Fruit fly (Drosophila melanogaster) whole organism: Measurements from ENCODE around the gene Ms.

Experiments
- CG8478 ChIP-seq: fragments of >200 bp; optimal IDR thresholded peaks from 2 replicates; lab custom pipeline; 2018; ENCODE audit warnings: inconsistent platforms
- Dll ChIP-seq: fragments of >200 bp; optimal IDR thresholded peaks from 2 replicates; lab custom pipeline; 2017
- EcR ChIP-seq, 2 experiments: fragments of >200 bp; optimal IDR thresholded peaks; 2 replicates each; lab custom pipeline; 2017; ENCODE audit warnings: missing biosample characterization in 2 of 2, missing genetic modification characterization in 2 of 2, missing genetic modification reagents in 2 of 2
- pan ChIP-seq: fragments of >200 bp; optimal IDR thresholded peaks from 2 replicates; lab custom pipeline; 2017
- psq ChIP-seq: fragments of >200 bp; optimal IDR thresholded peaks from 2 replicates; lab custom pipeline; 2017
- usp ChIP-seq: fragments of >200 bp; optimal IDR thresholded peaks from 2 replicates; lab custom pipeline; 2017; ENCODE audit warnings: missing biosample characterization, missing genetic modification characterization, mixed read lengths

Ms gene

dm6 chr3R:24341251-24341650 lies at the start of gene Ms:
Ms (plus strand) TSS chr3R:24341551.
- no peak for TF ChIP-seq psq (lab: Kevin White, UChicago)
- no peak for TF ChIP-seq Dll (lab: Kevin White, UChicago)
- no peak for TF ChIP-seq pan (lab: Kevin White, UChicago)
- TF ChIP-seq CG8478 (lab: Kevin White, UChicago) = no peak
- no peak for TF ChIP-seq usp
- no peak for TF ChIP-seq EcR (GFP tag; optimal IDR thresholded peaks at IDR 0.05; lab: Kevin White, UChicago)

DNA sequence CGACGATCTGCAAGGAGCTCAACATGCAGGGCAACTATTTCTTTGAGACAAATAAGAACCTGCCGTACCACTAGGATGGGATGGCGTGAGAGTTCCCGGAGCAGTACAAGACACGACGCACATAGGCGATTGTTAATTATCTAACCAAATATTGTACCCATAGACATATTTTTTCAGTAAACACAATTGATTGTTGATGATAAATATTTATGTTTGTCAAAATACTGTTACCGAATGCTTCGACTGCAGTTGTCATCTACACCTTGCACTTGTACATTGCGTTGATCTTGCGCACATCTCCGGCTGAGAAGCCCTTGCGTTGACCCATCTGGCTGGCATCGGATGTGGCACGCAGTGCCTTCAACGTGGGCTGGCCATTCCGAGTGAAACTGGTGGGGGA lies 48.2 kb upstream of the Ms start:
- TF ChIP-seq Dll (lab: Kevin White, UChicago) (no peak), pan (lab: Kevin White, UChicago) (no peak), EcR (GFP tag; optimal IDR thresholded peaks at IDR 0.05; lab: Kevin White, UChicago) (no peak), CG8478 (lab: Kevin White, UChicago) (no peak), usp (no peak), psq (lab: Kevin White, UChicago) (no peak)

DNA sequence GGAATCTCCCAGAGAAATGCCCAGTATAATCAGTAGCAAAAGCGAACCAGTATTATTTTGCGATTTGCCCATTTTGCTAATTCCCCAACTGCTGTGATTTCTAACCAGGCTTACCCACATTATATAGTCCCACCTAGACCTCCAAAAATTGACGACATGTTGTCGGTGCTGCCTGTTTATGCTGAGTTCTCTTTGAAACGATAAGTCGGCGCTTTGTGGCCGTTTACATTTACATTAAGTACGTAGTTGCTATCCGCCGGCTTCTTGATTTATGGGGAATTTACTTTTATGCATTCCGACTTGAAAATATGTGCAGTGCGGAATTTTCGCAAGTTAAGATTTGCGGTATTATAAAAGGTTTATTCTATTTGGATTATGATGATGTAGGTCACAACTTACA lies 47.1 kb upstream of the Ms start, which contains the start of gene CG5715:
Gene CG5715, minus strand, starts transcription at position 101 of the 400 bp plus-strand sequence.
- TF ChIP-seq EcR (GFP tag; optimal IDR thresholded peaks at IDR 0.05; lab: Kevin White, UChicago) (no peak), CG8478 (lab: Kevin White, UChicago) (no peak), psq (lab: Kevin White, UChicago) (no peak)

DNA sequence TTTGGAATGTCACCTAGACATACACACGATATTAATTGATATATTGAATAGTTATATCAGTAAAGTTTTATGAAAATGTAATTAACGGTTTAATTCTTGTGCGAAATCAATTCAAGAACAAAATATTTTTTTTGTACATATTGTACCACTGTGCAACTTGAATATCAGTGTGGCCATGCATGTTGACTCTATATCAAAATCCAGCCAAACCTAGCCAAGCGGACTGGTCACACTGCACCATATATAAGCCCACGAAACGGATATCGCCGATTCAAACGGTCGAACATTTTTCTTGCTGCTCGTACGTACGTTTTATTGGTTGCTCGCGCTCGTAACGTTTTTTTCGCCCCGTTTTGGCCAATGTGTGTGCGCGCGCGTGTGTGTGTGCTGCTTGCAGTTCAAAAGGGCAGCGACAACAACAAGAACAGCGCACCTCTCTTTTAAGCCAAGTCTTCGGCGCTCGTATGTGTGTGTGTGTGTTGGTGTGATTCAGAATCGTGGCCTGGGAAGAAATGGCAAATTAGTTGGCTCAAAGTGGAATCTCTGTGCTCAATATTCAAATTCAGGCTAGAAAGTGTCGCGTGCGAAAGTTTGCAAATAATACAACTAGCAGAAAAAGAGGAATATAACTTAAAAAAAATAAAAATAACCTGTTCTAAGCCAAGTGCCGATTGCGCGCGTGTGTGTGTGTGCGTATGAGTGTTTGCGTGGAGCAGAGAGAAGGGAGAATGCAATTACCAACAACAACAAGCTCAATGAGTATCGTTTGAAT lies 46.4 kb upstream of the Ms start, which contains the start of gene crb:
Gene crb, plus strand, starts transcription at position 295 of the 772 bp plus-strand sequence.
- TF ChIP-seq CG8478 (lab: Kevin White, UChicago) (no peak), pan (lab: Kevin White, UChicago) (no peak), EcR (GFP tag; optimal IDR thresholded peaks at IDR 0.05; lab: Kevin White, UChicago) (no peak), usp (no peak), psq (lab: Kevin White, UChicago) (no peak), Dll (lab: Kevin White, UChicago) (no peak)

DNA sequence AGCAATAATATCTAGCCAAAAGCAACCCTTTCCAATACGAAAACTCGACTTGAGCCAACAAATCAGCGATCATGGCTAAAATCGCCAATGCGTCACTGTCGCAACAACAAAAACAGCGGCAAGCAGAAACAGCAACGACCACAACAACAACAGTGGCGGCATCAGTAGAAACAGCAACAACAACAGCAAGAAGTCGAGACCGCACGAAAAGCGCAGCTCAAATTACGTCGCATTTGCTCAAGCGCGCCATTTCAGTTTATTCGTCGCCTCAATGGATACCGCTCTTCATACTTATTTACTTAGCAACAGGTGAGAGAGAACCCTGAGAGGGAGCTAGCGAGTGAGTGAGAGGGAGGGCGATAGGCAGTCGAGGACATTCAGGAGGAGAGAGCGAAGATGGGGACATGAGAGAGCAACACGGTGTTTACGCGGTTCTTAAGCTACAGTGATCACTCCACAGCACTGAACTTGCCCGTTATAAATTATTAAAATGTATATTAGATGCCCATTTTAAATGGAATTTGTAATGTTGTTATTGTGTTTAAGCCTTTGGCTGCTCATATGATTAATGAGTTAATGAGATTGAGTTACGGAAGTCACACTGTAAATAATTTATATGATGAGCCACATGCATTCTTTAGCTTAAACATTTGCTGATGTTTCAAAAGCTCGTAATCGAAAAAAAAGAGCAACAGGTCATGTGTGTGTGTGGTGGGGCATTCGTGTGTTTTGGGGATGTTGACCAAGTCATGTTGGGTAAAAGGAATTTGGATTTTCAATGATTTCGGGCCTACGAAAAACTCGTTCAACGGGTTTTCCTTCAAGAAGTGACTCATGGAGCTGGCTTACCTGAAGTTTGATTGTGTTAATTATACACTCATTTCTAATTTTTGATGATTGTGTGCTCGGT lies 45.5 kb upstream of the Ms start:
- TF ChIP-seq psq (lab: Kevin White, UChicago) (no peak), CG8478 (lab: Kevin White, UChicago) (no peak), Dll (lab: Kevin White, UChicago) (no peak), pan (lab: Kevin White, UChicago) (no peak), usp (no peak), EcR (GFP tag; optimal IDR thresholded peaks at IDR 0.05; lab: Kevin White, UChicago) (no peak)

DNA sequence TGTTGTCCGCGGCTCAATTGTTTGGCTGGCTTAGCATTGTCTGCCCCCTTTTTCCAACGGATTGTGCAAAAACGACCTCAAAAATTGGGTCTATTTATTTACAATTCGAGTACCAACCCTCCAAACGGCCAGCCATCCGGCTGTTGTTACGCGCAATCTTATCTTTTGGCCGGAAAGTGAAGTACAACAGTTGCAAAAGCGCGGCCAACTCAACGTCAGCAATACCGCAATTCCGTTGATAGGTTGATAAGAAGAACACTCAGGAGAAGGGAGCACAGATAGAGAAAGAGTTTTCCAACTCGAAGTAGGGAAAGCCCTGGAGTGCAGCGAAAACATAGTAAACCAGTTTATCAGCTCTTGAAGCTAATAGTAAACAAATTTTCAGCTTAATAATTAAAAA lies 44.4 kb upstream of the Ms start:
- TF ChIP-seq CG8478 (lab: Kevin White, UChicago) (no peak), usp (no peak), Dll (lab: Kevin White, UChicago) (no peak), EcR (GFP tag; optimal IDR thresholded peaks at IDR 0.05; lab: Kevin White, UChicago) (no peak), pan (lab: Kevin White, UChicago) (no peak), psq (lab: Kevin White, UChicago) (no peak)

DNA sequence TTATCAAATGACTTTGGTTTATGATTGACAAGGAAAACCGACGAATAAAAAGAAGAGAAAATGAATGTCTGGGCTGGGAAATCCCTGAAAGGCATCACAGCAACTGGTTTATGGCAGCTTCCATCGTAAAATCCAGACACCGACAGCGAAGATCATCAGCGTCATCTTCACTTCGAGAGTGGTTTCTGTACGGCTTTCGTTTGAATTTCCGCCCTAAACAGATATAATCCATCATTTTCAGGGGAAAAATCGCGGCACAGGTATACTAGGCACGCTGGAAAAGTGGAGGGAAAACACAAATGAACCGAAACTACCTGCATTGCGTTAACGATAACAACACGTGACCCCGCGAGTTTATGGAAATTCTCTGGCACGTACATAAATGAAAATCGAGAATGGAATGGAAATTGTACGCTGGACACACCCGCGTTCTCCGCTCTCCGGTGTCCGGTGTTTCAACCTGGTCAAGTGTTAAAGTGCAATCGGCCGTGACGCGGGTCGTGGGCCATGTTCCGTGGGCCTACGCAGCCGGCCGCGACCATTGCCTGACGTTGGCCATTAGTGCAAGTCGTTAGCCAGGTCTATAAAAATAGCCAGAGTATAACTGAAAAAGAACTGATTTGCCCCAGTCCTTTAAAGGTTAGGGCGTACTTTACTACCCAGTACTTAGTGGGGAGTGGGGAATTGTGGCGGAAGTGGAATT lies 43.8 kb upstream of the Ms start:
- no peak for TF ChIP-seq psq (lab: Kevin White, UChicago)
- TF ChIP-seq Dll (lab: Kevin White, UChicago) = no peak
- no peak for TF ChIP-seq EcR (GFP tag; optimal IDR thresholded peaks at IDR 0.05; lab: Kevin White, UChicago)
- TF ChIP-seq usp = no peak
- no peak for TF ChIP-seq pan (lab: Kevin White, UChicago)
- TF ChIP-seq CG8478 (lab: Kevin White, UChicago) = no peak

DNA sequence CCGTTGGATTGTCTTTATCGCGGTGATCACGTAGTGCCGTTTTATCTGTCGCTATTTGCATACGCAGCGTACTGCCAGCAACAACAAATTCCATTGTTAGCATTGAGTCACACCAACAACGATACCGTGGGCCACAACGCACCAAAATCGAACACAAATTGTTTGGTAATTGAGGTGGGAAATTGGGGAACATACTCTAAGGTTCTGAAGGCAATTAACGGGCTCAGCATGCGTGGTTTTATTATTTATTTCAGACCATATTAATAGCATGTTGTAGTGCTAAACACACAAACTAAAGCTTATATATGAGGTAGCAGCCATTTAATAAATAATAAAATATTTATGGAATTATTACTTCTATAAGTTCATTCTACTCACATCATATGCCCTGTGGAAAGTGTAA lies 42.8 kb upstream of the Ms start:
- TF ChIP-seq Dll (lab: Kevin White, UChicago) (no peak), psq (lab: Kevin White, UChicago) (no peak), pan (lab: Kevin White, UChicago) (no peak), usp (no peak), EcR (GFP tag; optimal IDR thresholded peaks at IDR 0.05; lab: Kevin White, UChicago) (no peak), CG8478 (lab: Kevin White, UChicago) (no peak)

DNA sequence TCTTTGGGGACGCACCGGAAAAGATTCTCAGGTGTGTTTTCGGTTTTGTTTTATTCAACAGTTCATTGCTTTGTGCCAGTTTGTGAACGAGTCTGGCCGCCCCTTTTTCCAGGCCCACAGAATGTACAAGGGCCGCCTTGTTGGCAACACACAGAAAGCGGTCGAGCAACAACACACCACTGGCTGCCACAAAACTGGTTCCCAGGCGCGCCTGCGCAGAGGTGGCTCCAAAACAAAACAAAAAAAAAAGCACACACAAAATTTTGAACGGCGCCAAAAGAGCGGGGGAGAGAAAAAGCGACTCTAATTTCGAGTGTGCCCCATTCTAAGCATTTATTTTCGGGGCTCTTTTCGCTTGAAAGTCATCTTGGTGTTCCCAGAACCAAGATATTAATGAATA lies 42.2 kb upstream of the Ms start:
- TF ChIP-seq usp (no peak), Dll (lab: Kevin White, UChicago) (no peak), CG8478 (lab: Kevin White, UChicago) (no peak), pan (lab: Kevin White, UChicago) (no peak), EcR (GFP tag; optimal IDR thresholded peaks at IDR 0.05; lab: Kevin White, UChicago) (no peak), psq (lab: Kevin White, UChicago) (no peak)

- TF ChIP-seq usp (no peak), Dll (lab: Kevin White, UChicago) (no peak), CG8478 (lab: Kevin White, UChicago) (no peak), pan (lab: Kevin White, UChicago) (no peak), psq (lab: Kevin White, UChicago) (no peak), EcR (GFP tag; optimal IDR thresholded peaks at IDR 0.05; lab: Kevin White, UChicago) (no peak)
Measured at dm6 chr3R:24301520-24301919, 39.8 kb upstream of the Ms start.

DNA sequence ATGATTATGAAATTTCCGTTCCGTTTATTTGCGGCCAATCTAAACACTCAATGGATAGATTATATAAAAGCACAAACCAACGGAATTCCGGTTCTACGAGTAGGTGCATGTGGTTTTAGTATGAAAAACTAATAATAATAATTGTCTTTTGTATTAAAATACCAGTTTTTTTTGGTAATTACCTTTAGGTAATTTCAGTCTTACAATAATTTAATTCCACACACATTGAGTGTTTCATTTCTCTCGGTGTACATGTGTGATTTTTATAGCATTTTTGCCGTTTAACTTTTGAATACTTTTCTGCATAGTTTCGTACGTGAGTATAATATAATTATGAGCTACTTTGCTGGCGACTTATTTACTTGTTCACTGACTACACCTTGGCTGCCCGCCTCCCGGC lies 38.3 kb upstream of the Ms start:
- TF ChIP-seq CG8478 (lab: Kevin White, UChicago) (no peak), usp (no peak), psq (lab: Kevin White, UChicago) (no peak), EcR (GFP tag; optimal IDR thresholded peaks at IDR 0.05; lab: Kevin White, UChicago) (no peak), Dll (lab: Kevin White, UChicago) (no peak), pan (lab: Kevin White, UChicago) (no peak)
